Worm (Caenorhabditis elegans): ENCODE results near the gene fbxa-128.

DNA sequence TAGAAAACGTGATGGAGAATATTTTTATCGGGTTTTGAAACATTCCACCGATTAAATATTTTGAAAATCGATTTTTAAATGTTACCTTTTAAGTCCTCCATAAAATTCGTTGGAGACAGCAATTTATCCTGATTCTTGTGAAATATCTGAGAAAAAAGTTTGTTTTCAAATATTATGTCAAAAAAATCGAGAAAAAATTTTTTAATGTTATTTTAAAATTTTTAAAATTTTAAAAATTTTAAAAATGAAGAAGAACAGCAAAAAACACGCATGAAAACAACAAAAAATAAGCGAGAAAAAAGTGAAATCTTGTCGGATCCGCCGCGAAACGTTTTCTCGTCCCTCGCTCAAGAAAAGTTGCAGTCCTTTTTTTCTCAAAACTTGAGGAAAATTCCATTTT is 11.4 kb downstream of the fbxa-128 start, which contains the start of gene Y48A6C.8:
- TF ChIP-seq snpc-4 (tag; optimal IDR thresholded peaks at IDR 0.05) (no peak), mep-1 (tag; optimal IDR thresholded peaks at IDR 0.05) (no peak), ceh-39 (tag; optimal IDR thresholded peaks at IDR 0.05) (no peak), mls-2 (tag; optimal IDR thresholded peaks at IDR 0.05) (no peak)

Measured in whole organism, mixed stage, embryonic.